Fruit fly (Drosophila melanogaster): Measurements from ENCODE around the gene Blos2.

dm6 chr3L:11083605-11084004 lies 22.2 kb downstream of the Blos2 start:
- TF ChIP-seq CG8478 (optimal IDR thresholded peaks at IDR 0.05) (no peak), CTCF (optimal IDR thresholded peaks at IDR 0.05) (no peak)

Measured in S2 (cell line).